Fruit fly (Drosophila melanogaster) whole organism, embryonic: ENCODE results near the gene unk.

Experiments used
- B-H1 ChIP-seq: fragments of 200-800 bp; sonication (Bioruptor generic); IDR thresholded peaks from 3 replicates; pipeline ENCODE4 v1.3.6; 2022; ENCODE audit warnings: missing biosample characterization, missing genetic modification characterization
- Bdp1 ChIP-seq: fragments of 200-800 bp; sonication (Bioruptor generic); optimal IDR thresholded peaks from 3 replicates; lab custom pipeline; 2016; ENCODE audit warnings: missing biosample characterization, missing genetic modification characterization
- Blimp-1 ChIP-seq: fragments of 200-800 bp; sonication (Bioruptor generic); optimal IDR thresholded peaks from 3 replicates; lab custom pipeline; 2018; ENCODE audit warnings: missing biosample characterization, missing genetic modification characterization, mild to moderate bottlenecking, moderate library complexity, missing genetic modification reagents
- BtbVII ChIP-seq: fragments of 200-800 bp; sonication (Bioruptor generic); optimal IDR thresholded peaks from 3 replicates; lab custom pipeline; 2017; ENCODE audit warnings: missing biosample characterization, mild to moderate bottlenecking, missing genetic modification characterization
- CG10565 ChIP-seq: fragments of 200-800 bp; sonication (Bioruptor generic); optimal IDR thresholded peaks from 3 replicates; lab custom pipeline; 2016; ENCODE audit warnings: missing biosample characterization, mild to moderate bottlenecking, missing genetic modification characterization
- CG10959 ChIP-seq: fragments of 200-800 bp; sonication (Bioruptor generic); IDR thresholded peaks from 2 replicates; pipeline ENCODE4 v1.3.6; 2022; ENCODE audit warnings: missing biosample characterization, missing genetic modification characterization
- CG10979 ChIP-seq: fragments of 200-800 bp; sonication (Bioruptor generic); optimal IDR thresholded peaks from 2 replicates; lab custom pipeline; 2018; ENCODE audit warnings: missing biosample characterization, mild to moderate bottlenecking, missing genetic modification characterization, moderate library complexity
- CG11247 ChIP-seq: fragments of 200-800 bp; sonication (Bioruptor generic); IDR thresholded peaks from 2 replicates; pipeline ENCODE4 v1.3.6; 2022; ENCODE audit warnings: missing biosample characterization, missing genetic modification characterization
- CG13296 ChIP-seq: fragments of 200-800 bp; sonication (Bioruptor generic); optimal IDR thresholded peaks from 3 replicates; lab custom pipeline; 2018; ENCODE audit warnings: missing biosample characterization, mild to moderate bottlenecking, missing genetic modification characterization
- CG14860 ChIP-seq: fragments of 200-800 bp; sonication (Bioruptor generic); IDR thresholded peaks from 3 replicates; pipeline ENCODE4 v1.3.6; 2022; ENCODE audit warnings: missing biosample characterization, missing genetic modification characterization; ENCODE audit not compliant: partially characterized antibody
- CG17359 ChIP-seq: fragments of 200-800 bp; sonication (Bioruptor generic); optimal IDR thresholded peaks from 3 replicates; lab custom pipeline; 2018; ENCODE audit warnings: missing biosample characterization, mild to moderate bottlenecking, missing genetic modification characterization, moderate library complexity
- CG17385 ChIP-seq: fragments of 200-800 bp; sonication (Bioruptor generic); optimal IDR thresholded peaks from 3 replicates; lab custom pipeline; 2018; ENCODE audit warnings: missing biosample characterization, mild to moderate bottlenecking, missing genetic modification characterization
- CG18262 ChIP-seq: fragments of 200-800 bp; optimal IDR thresholded peaks from 3 replicates; lab custom pipeline; 2019; ENCODE audit warnings: missing biosample characterization, mild to moderate bottlenecking, missing genetic modification characterization, moderate library complexity
- CG1832 ChIP-seq: fragments of 200-800 bp; sonication (Bioruptor generic); optimal IDR thresholded peaks from 2 replicates; lab custom pipeline; 2017; ENCODE audit warnings: missing biosample characterization, mild to moderate bottlenecking, missing genetic modification characterization, inconsistent platforms
- CG2202 ChIP-seq: fragments of 200-800 bp; sonication (Bioruptor generic); optimal IDR thresholded peaks from 2 replicates; lab custom pipeline; 2018; ENCODE audit warnings: missing biosample characterization, mild to moderate bottlenecking, missing genetic modification characterization
- CG6272 ChIP-seq: fragments of 200-800 bp; sonication (Bioruptor generic); IDR thresholded peaks from 2 replicates; pipeline ENCODE4 v1.3.6; 2022; ENCODE audit warnings: missing biosample characterization, missing genetic modification characterization
- CG9437 ChIP-seq: fragments of 200-800 bp; sonication (Bioruptor generic); optimal IDR thresholded peaks from 2 replicates; lab custom pipeline; 2018; ENCODE audit warnings: missing biosample characterization, mild to moderate bottlenecking, missing genetic modification characterization
- CG9727 ChIP-seq: fragments of 200-800 bp; sonication (Bioruptor generic); optimal IDR thresholded peaks from 3 replicates; lab custom pipeline; 2017; ENCODE audit warnings: missing biosample characterization, mild to moderate bottlenecking, missing genetic modification characterization
- D19B ChIP-seq: fragments of 200-800 bp; sonication (Bioruptor generic); optimal IDR thresholded peaks from 2 replicates; lab custom pipeline; 2017; ENCODE audit warnings: missing biosample characterization, mild to moderate bottlenecking, missing genetic modification characterization
- Dad ChIP-seq: fragments of 200-800 bp; sonication (Bioruptor generic); optimal IDR thresholded peaks from 3 replicates; lab custom pipeline; 2016; ENCODE audit warnings: missing biosample characterization, missing genetic modification characterization
- Drgx ChIP-seq: fragments of 200-800 bp; sonication (Bioruptor generic); IDR thresholded peaks from 2 replicates; pipeline ENCODE4 v1.3.6; 2022; ENCODE audit warnings: missing biosample characterization, missing genetic modification characterization
- ERR ChIP-seq: fragments of 200-800 bp; sonication (Bioruptor generic); optimal IDR thresholded peaks from 2 replicates; lab custom pipeline; 2016; ENCODE audit warnings: missing biosample characterization, missing genetic modification characterization
- Gug ChIP-seq: fragments of 200-800 bp; sonication (Bioruptor generic); IDR thresholded peaks from 4 replicates; pipeline ENCODE4 v1.3.6; 2022; ENCODE audit warnings: missing biosample characterization, missing genetic modification characterization
- HLH54F ChIP-seq: fragments of 200-800 bp; sonication (Bioruptor generic); optimal IDR thresholded peaks from 3 replicates; lab custom pipeline; 2016; ENCODE audit warnings: missing biosample characterization, missing genetic modification characterization
- HLHmδ ChIP-seq: fragments of 200-800 bp; sonication (Bioruptor generic); optimal IDR thresholded peaks from 2 replicates; lab custom pipeline; 2018; ENCODE audit warnings: missing biosample characterization, mild to moderate bottlenecking, missing genetic modification characterization, moderate library complexity
- Hey ChIP-seq: fragments of 200-800 bp; sonication (Bioruptor generic); optimal IDR thresholded peaks from 3 replicates; lab custom pipeline; 2018; ENCODE audit warnings: missing biosample characterization, mild to moderate bottlenecking, missing genetic modification characterization
- Hsf ChIP-seq: fragments of 200-800 bp; sonication (Bioruptor generic); optimal IDR thresholded peaks from 3 replicates; lab custom pipeline; 2016; ENCODE audit warnings: missing biosample characterization, missing genetic modification characterization
- Mad ChIP-seq: fragments of 200-800 bp; sonication (Bioruptor generic); optimal IDR thresholded peaks from 2 replicates; lab custom pipeline; 2016; ENCODE audit warnings: missing biosample characterization, missing genetic modification characterization
- NFAT ChIP-seq: fragments of 200-800 bp; sonication (Bioruptor generic); IDR thresholded peaks from 2 replicates; pipeline ENCODE4 v1.3.6; 2022; ENCODE audit warnings: missing biosample characterization, missing genetic modification characterization
- Pdp1 ChIP-seq, 2 experiments: fragments of 200-800 bp; sonication (Bioruptor generic); optimal IDR thresholded peaks; 3 replicates each; lab custom pipeline; 2016; ENCODE audit warnings: missing biosample characterization in 2 of 2, missing genetic modification characterization in 2 of 2, mild to moderate bottlenecking in 1 of 2, moderate library complexity in 1 of 2
- Spps ChIP-seq: fragments of 200-800 bp; sonication (Bioruptor generic); optimal IDR thresholded peaks from 2 replicates; lab custom pipeline; 2018; ENCODE audit warnings: missing biosample characterization, mild to moderate bottlenecking, missing genetic modification characterization
- Xbp1 ChIP-seq: fragments of 200-800 bp; sonication (Bioruptor generic); optimal IDR thresholded peaks from 3 replicates; lab custom pipeline; 2016; ENCODE audit warnings: missing biosample characterization, mild to moderate bottlenecking, missing genetic modification characterization
- ase ChIP-seq: fragments of 200-800 bp; sonication (Bioruptor generic); IDR thresholded peaks from 3 replicates; pipeline ENCODE4 v1.3.6; 2022; ENCODE audit warnings: missing biosample characterization, missing genetic modification characterization
- az2 ChIP-seq: fragments of 200-800 bp; sonication (Bioruptor generic); optimal IDR thresholded peaks from 3 replicates; lab custom pipeline; 2016; ENCODE audit warnings: missing biosample characterization, missing genetic modification characterization
- cato ChIP-seq: fragments of 200-800 bp; sonication (Bioruptor generic); optimal IDR thresholded peaks from 2 replicates; lab custom pipeline; 2016; ENCODE audit warnings: missing biosample characterization, missing genetic modification characterization, borderline replicate concordance
- chinmo ChIP-seq: fragments of 200-800 bp; sonication (Bioruptor generic); IDR thresholded peaks from 4 replicates; pipeline ENCODE4 v1.3.6; 2022; ENCODE audit warnings: missing biosample characterization, missing genetic modification characterization; ENCODE audit not compliant: partially characterized antibody
- danr ChIP-seq: fragments of 200-800 bp; sonication (Bioruptor generic); IDR thresholded peaks from 2 replicates; pipeline ENCODE4 v1.3.6; 2022; ENCODE audit warnings: missing biosample characterization, missing genetic modification characterization
- disco-r ChIP-seq: fragments of 200-800 bp; sonication (Bioruptor generic); optimal IDR thresholded peaks from 2 replicates; lab custom pipeline; 2016; ENCODE audit warnings: missing biosample characterization, missing genetic modification characterization
- jigr1 ChIP-seq: fragments of 200-800 bp; sonication (Bioruptor generic); IDR thresholded peaks from 3 replicates; pipeline ENCODE4 v1.3.6; 2022; ENCODE audit warnings: missing biosample characterization, missing genetic modification characterization
- org-1 ChIP-seq: fragments of 200-800 bp; sonication (Bioruptor generic); optimal IDR thresholded peaks from 2 replicates; lab custom pipeline; 2017; ENCODE audit warnings: missing biosample characterization, missing genetic modification characterization
- pan ChIP-seq, 4 experiments: fragments of >200 bp in 3 of 4; fragments of 200-800 bp in 1 of 4; sonication (Bioruptor generic) in 1 of 4; optimal IDR thresholded peaks in 3 of 4; IDR thresholded peaks in 1 of 4; 2 replicates each; pipeline versions ENCODE4 v1.3.6 to Lab custom; 2017 to 2022; ENCODE audit warnings: missing biosample characterization in 2 of 4, missing genetic modification characterization in 2 of 4, mixed read lengths in 1 of 4
- pnt ChIP-seq: fragments of 200-800 bp; sonication (Bioruptor generic); optimal IDR thresholded peaks from 3 replicates; lab custom pipeline; 2016; ENCODE audit warnings: missing biosample characterization, missing genetic modification characterization
- pros ChIP-seq: fragments of 200-800 bp; sonication (Bioruptor generic); optimal IDR thresholded peaks from 3 replicates; lab custom pipeline; 2019; ENCODE audit warnings: missing biosample characterization, mild to moderate bottlenecking, missing genetic modification characterization, moderate library complexity
- schlank ChIP-seq: fragments of 200-800 bp; sonication (Bioruptor generic); optimal IDR thresholded peaks from 2 replicates; lab custom pipeline; 2018; ENCODE audit warnings: missing biosample characterization, mild to moderate bottlenecking, missing genetic modification characterization
- sob ChIP-seq: fragments of 200-800 bp; sonication (Bioruptor generic); IDR thresholded peaks from 2 replicates; pipeline ENCODE4 v1.3.6; 2022; ENCODE audit warnings: missing biosample characterization, missing genetic modification characterization
- tgo ChIP-seq: fragments of 200-800 bp; sonication (Bioruptor generic); IDR thresholded peaks from 3 replicates; pipeline ENCODE4 v1.3.6; 2022; ENCODE audit warnings: missing biosample characterization, missing genetic modification characterization
- tx ChIP-seq: fragments of 200-800 bp; sonication (Bioruptor generic); optimal IDR thresholded peaks from 2 replicates; lab custom pipeline; 2016; ENCODE audit warnings: missing biosample characterization, missing genetic modification characterization
- vfl ChIP-seq: fragments of 200-800 bp; sonication (Bioruptor generic); optimal IDR thresholded peaks from 2 replicates; lab custom pipeline; 2016; ENCODE audit warnings: missing biosample characterization, missing genetic modification characterization
- wek ChIP-seq: fragments of 200-800 bp; sonication (Bioruptor generic); optimal IDR thresholded peaks from 3 replicates; lab custom pipeline; 2018; ENCODE audit warnings: missing biosample characterization, mild to moderate bottlenecking, missing genetic modification characterization, moderate library complexity
- zen ChIP-seq: fragments of 200-800 bp; sonication (Bioruptor generic); optimal IDR thresholded peaks from 3 replicates; lab custom pipeline; 2018; ENCODE audit warnings: missing biosample characterization, mild to moderate bottlenecking, missing genetic modification characterization, moderate library complexity

The unk gene

DNA sequence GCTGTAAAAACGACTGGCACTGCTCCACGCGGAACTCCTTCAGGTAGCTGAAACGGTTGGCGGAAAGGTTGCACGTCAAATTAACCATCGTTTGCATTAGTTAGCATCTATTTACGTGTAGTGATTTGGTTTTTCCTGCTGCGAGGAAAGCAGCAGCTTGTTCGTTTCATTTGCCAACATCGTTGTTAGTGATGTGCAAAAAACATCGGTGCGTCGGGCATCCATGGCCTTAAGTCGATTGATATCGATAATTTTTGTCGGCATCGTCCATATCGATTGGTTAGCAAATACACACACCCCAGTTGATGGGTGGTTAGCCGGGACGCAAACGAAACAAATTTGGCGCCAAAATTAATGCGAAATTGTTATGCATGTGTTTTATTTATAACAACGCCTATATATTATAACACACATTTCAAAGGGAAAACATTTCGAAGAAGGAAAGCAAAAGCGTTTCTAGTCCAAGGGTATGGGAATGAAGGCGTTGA, at the start of gene unk (continued):
- no peak for TF ChIP-seq Hey (tag; lab: Kevin White, UChicago)
- TF ChIP-seq CG11247, result no peak
- TF ChIP-seq cato, result no peak
- no peak for TF ChIP-seq B-H1
- no peak for TF ChIP-seq Drgx (GFP tag; lab: Robert Waterston, UW)
- no peak for TF ChIP-seq jigr1 (GFP tag; lab: Robert Waterston, UW)
- TF ChIP-seq Mad, result peak; percentile 44
- TF ChIP-seq CG10959 (GFP tag; lab: Robert Waterston, UW), result no peak
- no peak for TF ChIP-seq tgo (GFP tag; lab: Robert Waterston, UW)
- TF ChIP-seq HLH54F (GFP tag; lab: Kevin White, UChicago), result no peak
- no peak for TF ChIP-seq az2 (GFP tag; lab: Kevin White, UChicago)
- no peak for TF ChIP-seq pnt
- no peak for TF ChIP-seq Dad (GFP tag; lab: Kevin White, UChicago)
- peak; percentile 11 to 44 for TF ChIP-seq Pdp1 (GFP tag; optimal IDR thresholded peaks at IDR 0.05; lab: Kevin White, UChicago)
- no peak for TF ChIP-seq disco-r (GFP tag; lab: Kevin White, UChicago)
- no peak; the same call in 2 of the 3 replicates for TF ChIP-seq ase
- no peak for TF ChIP-seq CG10565
- TF ChIP-seq vfl (GFP tag; lab: Kevin White, UChicago), result no peak
- TF ChIP-seq tx (GFP tag; lab: Kevin White, UChicago), result no peak
- no peak for TF ChIP-seq Spps (tag; lab: Kevin White, UChicago)
- TF ChIP-seq wek (GFP tag; lab: Kevin White, UChicago), result no peak
- TF ChIP-seq CG1832 (GFP tag; lab: Kevin White, UChicago), result no peak
- no peak for TF ChIP-seq schlank (tag; lab: Kevin White, UChicago)
- peak; percentile 94 for TF ChIP-seq CG14860
- peak; percentile 0 for TF ChIP-seq Hsf (GFP tag; lab: Kevin White, UChicago)
- no peak for TF ChIP-seq BtbVII (GFP tag; lab: Kevin White, UChicago)
- TF ChIP-seq CG9727 (GFP tag; lab: Kevin White, UChicago), result no peak
- no peak for TF ChIP-seq CG9437 (GFP tag; lab: Kevin White, UChicago)
- no peak for TF ChIP-seq danr (GFP tag; lab: Robert Waterston, UW)
- peak; percentile 93 for TF ChIP-seq chinmo
- TF ChIP-seq Blimp-1, result no peak
- TF ChIP-seq CG6272 (GFP tag; lab: Robert Waterston, UW), result peak; percentile 34; the same call in 1 of the 2 replicates
- no peak for TF ChIP-seq pan (optimal IDR thresholded peaks at IDR 0.05; lab: Kevin White, UChicago)
- TF ChIP-seq pan (GFP tag; optimal IDR thresholded peaks at IDR 0.05 in 1 of 2, IDR thresholded peaks at IDR 0.05 in 1 of 2), result peak in 1 of 2 experiments; percentile 8
- peak; percentile 68 for TF ChIP-seq NFAT (GFP tag; lab: Robert Waterston, UW)
- no peak for TF ChIP-seq HLHmδ
- no peak for TF ChIP-seq pros
- no peak for TF ChIP-seq CG2202
- peak; percentile 50; the same call in 1 of the 4 replicates for TF ChIP-seq Gug (GFP tag; lab: Robert Waterston, UW)
- no peak for TF ChIP-seq CG17385 (GFP tag; lab: Kevin White, UChicago)
- TF ChIP-seq sob (GFP tag; lab: Robert Waterston, UW), result peak; percentile 65; the same call in 1 of the 2 replicates
- TF ChIP-seq D19B (GFP tag; lab: Kevin White, UChicago), result no peak
- peak; percentile 22 for TF ChIP-seq Xbp1 (GFP tag; lab: Kevin White, UChicago)
- no peak for TF ChIP-seq CG17359
- TF ChIP-seq zen, result peak; percentile 20
- peak; percentile 55 for TF ChIP-seq ERR (GFP tag; lab: Kevin White, UChicago)
- no peak for TF ChIP-seq CG18262 (tag; lab: Kevin White, UChicago)
- no peak for TF ChIP-seq CG13296 (GFP tag; lab: Kevin White, UChicago)
- no peak for TF ChIP-seq Bdp1 (GFP tag; lab: Kevin White, UChicago)
- TF ChIP-seq org-1 (GFP tag; lab: Kevin White, UChicago), result no peak
- no peak for TF ChIP-seq CG10979 (tag; lab: Kevin White, UChicago)
